Worm (Caenorhabditis elegans) whole organism, L2 larva: Measurements from ENCODE around the gene fbxc-17.
"Not testable (repeated sequence)": the region's sequence is repeated elsewhere in the genome, so short reads cannot be mapped to it uniquely, and the experiment has no call there.

Source experiments
- C34F6.9 ChIP-seq: fragments of 150-350 bp; optimal IDR thresholded peaks from 2 replicates; lab custom pipeline; 2014; ENCODE audit warnings: missing biosample characterization, missing genetic modification characterization
- Y55F3AM.14 ChIP-seq: fragments of 200-800 bp; sonication (Bioruptor generic); optimal IDR thresholded peaks from 2 replicates; lab custom pipeline; 2018; ENCODE audit warnings: mild to moderate bottlenecking, missing genetic modification characterization, missing compliant biosample characterization
- ZK546.5 ChIP-seq: sonication (generic microtip); optimal IDR thresholded peaks from 2 replicates; lab custom pipeline; 2017; ENCODE audit warnings: missing biosample characterization, missing genetic modification characterization
- alr-1 ChIP-seq: fragments of 150-350 bp; optimal IDR thresholded peaks from 2 replicates; lab custom pipeline; 2014; ENCODE audit warnings: missing biosample characterization, missing genetic modification characterization
- aly-2 ChIP-seq: fragments of 150-350 bp; optimal IDR thresholded peaks from 2 replicates; lab custom pipeline; 2014; ENCODE audit warnings: missing biosample characterization, missing genetic modification characterization
- ama-1 ChIP-seq: fragments of 150-350 bp; optimal IDR thresholded peaks from 2 replicates; lab custom pipeline; 2018; ENCODE audit warnings: inconsistent platforms
- ceh-82 ChIP-seq: fragments of 150-350 bp; optimal IDR thresholded peaks from 2 replicates; lab custom pipeline; 2014; ENCODE audit warnings: missing biosample characterization, missing genetic modification characterization
- crh-2 ChIP-seq: sonication (generic microtip); optimal IDR thresholded peaks from 2 replicates; lab custom pipeline; 2017; ENCODE audit warnings: missing biosample characterization, missing genetic modification characterization
- dmd-4 ChIP-seq: sonication (generic microtip); optimal IDR thresholded peaks from 2 replicates; lab custom pipeline; 2017; ENCODE audit warnings: missing biosample characterization, missing genetic modification characterization
- egl-27 ChIP-seq: sonication (generic microtip); optimal IDR thresholded peaks from 3 replicates; lab custom pipeline; 2017; ENCODE audit warnings: missing biosample characterization, missing genetic modification reagents, missing genetic modification characterization
- elt-1 ChIP-seq: fragments of 150-350 bp; optimal IDR thresholded peaks from 2 replicates; lab custom pipeline; 2014; ENCODE audit warnings: missing biosample characterization, missing genetic modification characterization
- elt-3 ChIP-seq: sonication (generic microtip); optimal IDR thresholded peaks from 2 replicates; lab custom pipeline; 2017; ENCODE audit warnings: missing biosample characterization, missing genetic modification characterization
- lin-11 ChIP-seq: fragments of 150-350 bp; sonication (generic microtip); optimal IDR thresholded peaks from 2 replicates; lab custom pipeline; 2014; ENCODE audit warnings: missing biosample characterization, missing genetic modification characterization, inconsistent platforms, mixed read lengths
- lin-13 ChIP-seq: fragments of 150-350 bp; optimal IDR thresholded peaks from 2 replicates; lab custom pipeline; 2014; ENCODE audit warnings: missing biosample characterization, missing genetic modification reagents, missing genetic modification characterization
- mdl-1 ChIP-seq, 2 experiments: fragments of 150-350 bp in 1 of 2; sonication (generic microtip) in 1 of 2; optimal IDR thresholded peaks; 2 replicates each; lab custom pipeline; 2017; ENCODE audit warnings: missing biosample characterization in 2 of 2, missing genetic modification characterization in 2 of 2
- nhr-10 ChIP-seq: sonication (generic microtip); optimal IDR thresholded peaks from 2 replicates; lab custom pipeline; 2017; ENCODE audit warnings: missing biosample characterization, missing genetic modification characterization
- nhr-12 ChIP-seq: fragments of 150-350 bp; optimal IDR thresholded peaks from 2 replicates; lab custom pipeline; 2014; ENCODE audit warnings: missing biosample characterization, missing genetic modification characterization
- nhr-129 ChIP-seq: fragments of 150-350 bp; optimal IDR thresholded peaks from 2 replicates; lab custom pipeline; 2014; ENCODE audit warnings: missing biosample characterization, missing genetic modification characterization
- nhr-237 ChIP-seq: fragments of 150-350 bp; optimal IDR thresholded peaks from 2 replicates; lab custom pipeline; 2014; ENCODE audit warnings: missing biosample characterization, missing genetic modification characterization
- nhr-25 ChIP-seq: fragments of 150-350 bp; sonication (generic microtip); optimal IDR thresholded peaks from 3 replicates; lab custom pipeline; 2014; ENCODE audit warnings: missing biosample characterization, missing genetic modification characterization
- nhr-6 ChIP-seq: fragments of 150-350 bp; optimal IDR thresholded peaks from 2 replicates; lab custom pipeline; 2014; ENCODE audit warnings: missing biosample characterization, missing genetic modification characterization
- nhr-77 ChIP-seq: fragments of 150-350 bp; optimal IDR thresholded peaks from 2 replicates; lab custom pipeline; 2014; ENCODE audit warnings: missing biosample characterization, missing genetic modification characterization
- sem-4 ChIP-seq: fragments of 150-350 bp; optimal IDR thresholded peaks from 2 replicates; lab custom pipeline; 2014; ENCODE audit warnings: missing biosample characterization, missing genetic modification reagents, missing genetic modification characterization
- sma-3 ChIP-seq: sonication (generic microtip); optimal IDR thresholded peaks from 2 replicates; lab custom pipeline; 2016; ENCODE audit warnings: missing genetic modification reagents, missing genetic modification characterization, missing compliant biosample characterization
- sma-9 ChIP-seq, 2 experiments: fragments of 150-350 bp in 1 of 2; sonication (generic microtip) in 1 of 2; optimal IDR thresholded peaks; 2 replicates each; lab custom pipeline; 2014 to 2016; ENCODE audit warnings: missing genetic modification characterization in 2 of 2, mild to moderate bottlenecking in 1 of 2, missing biosample characterization in 1 of 2, missing compliant biosample characterization in 1 of 2, missing genetic modification reagents in 1 of 2, moderate library complexity in 1 of 2
- snpc-4 ChIP-seq: fragments of 150-350 bp; optimal IDR thresholded peaks from 2 replicates; lab custom pipeline; 2014; ENCODE audit warnings: missing biosample characterization, missing genetic modification characterization
- unc-39 ChIP-seq: fragments of 150-350 bp; optimal IDR thresholded peaks from 2 replicates; lab custom pipeline; 2014; ENCODE audit warnings: missing biosample characterization, missing genetic modification characterization
- unc-55 ChIP-seq: fragments of 150-350 bp; sonication (generic microtip); optimal IDR thresholded peaks from 3 replicates; lab custom pipeline; 2014; ENCODE audit warnings: missing biosample characterization, missing genetic modification reagents, missing genetic modification characterization
- zag-1 ChIP-seq: fragments of 150-350 bp; optimal IDR thresholded peaks from 2 replicates; lab custom pipeline; 2014; ENCODE audit warnings: missing biosample characterization, missing genetic modification characterization
- ztf-1 ChIP-seq: fragments of 200-800 bp; sonication (Bioruptor generic); conservative IDR thresholded peaks from 2 replicates; pipeline ENCODE4 v1.3.6; 2022; ENCODE audit warnings: missing genetic modification characterization, missing compliant biosample characterization
- ztf-11 ChIP-seq: sonication (generic microtip); optimal IDR thresholded peaks from 2 replicates; lab custom pipeline; 2017; ENCODE audit warnings: missing biosample characterization, missing genetic modification characterization

The fbxc-17 gene

DNA sequence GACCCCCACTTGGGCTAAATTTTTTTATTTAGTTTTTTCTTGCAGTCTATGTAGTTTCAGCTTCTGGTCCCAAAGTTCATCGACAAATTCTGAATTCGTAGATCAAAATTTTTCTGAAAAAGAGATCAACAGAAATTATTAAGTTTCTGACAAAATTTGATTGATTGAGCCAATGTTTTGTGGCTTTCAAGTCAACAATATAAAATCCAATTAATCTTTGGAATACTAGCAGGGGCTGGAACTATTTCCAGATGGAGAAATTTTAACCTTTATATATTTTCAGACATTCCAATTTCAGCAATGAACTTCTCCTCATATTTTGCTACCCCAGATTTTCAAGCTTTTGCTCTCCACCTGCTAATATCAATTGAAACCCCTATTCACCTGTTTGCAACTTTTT lies 3.8 kb upstream of the fbxc-17 start, which contains the start of gene srh-274:
Gene srh-274, plus strand, starts transcription at position 301 of the 400 bp plus-strand sequence.
- TF ChIP-seq snpc-4 (tag; lab: Kevin White, UChicago) (no peak), ztf-11 (tag; lab: Kevin White, UChicago) (no peak)
- TF ChIP-seq, all 48 proteins: peak for 0

DNA sequence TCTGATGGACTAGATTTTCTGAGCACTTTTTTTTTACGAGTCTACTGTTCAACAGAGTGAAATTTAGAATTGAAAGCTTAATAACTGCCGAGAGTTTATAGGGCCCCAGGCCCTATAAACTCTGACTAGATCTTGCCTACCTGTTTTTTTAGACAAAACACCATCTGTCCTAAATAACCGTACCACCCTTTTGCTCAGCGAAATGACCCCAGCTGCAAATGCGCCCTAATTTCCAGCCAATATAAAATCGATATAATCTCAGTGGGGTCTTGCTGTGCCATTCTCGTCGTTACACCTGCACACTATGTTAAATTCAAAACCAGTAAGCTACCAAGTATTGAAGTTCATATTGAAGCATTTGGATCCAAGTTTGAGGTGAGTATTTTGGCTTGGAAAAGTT lies 5.0 kb downstream of the fbxc-17 start, which contains the start of gene fbxc-14:
Gene fbxc-14, plus strand, starts transcription at position 301 of the 400 bp plus-strand sequence.
- TF ChIP-seq nhr-237 (no peak), ZK546.5 (tag; lab: Kevin White, UChicago) (no peak), elt-1 (tag; lab: Kevin White, UChicago) (no peak), Y55F3AM.14 (GFP tag; lab: Kevin White, UChicago) (no peak), nhr-6 (tag; lab: Kevin White, UChicago) (no peak), dmd-4 (tag; lab: Kevin White, UChicago) (no peak), nhr-10 (tag; lab: Kevin White, UChicago) (no peak), snpc-4 (tag; lab: Kevin White, UChicago) (no peak), mdl-1 (tag; optimal IDR thresholded peaks at IDR 0.05; lab: Kevin White, UChicago) (no peak), alr-1 (no peak), unc-55 (GFP tag; lab: Kevin White, UChicago) (no peak), nhr-77 (tag; lab: Kevin White, UChicago) (no peak), unc-39 (tag; lab: Kevin White, UChicago) (no peak), sma-9 (GFP tag; optimal IDR thresholded peaks at IDR 0.05; lab: Kevin White, UChicago) (no peak), sma-9 (tag; optimal IDR thresholded peaks at IDR 0.05; lab: Kevin White, UChicago) (no peak), ceh-82 (tag; lab: Kevin White, UChicago) (no peak)

DNA sequence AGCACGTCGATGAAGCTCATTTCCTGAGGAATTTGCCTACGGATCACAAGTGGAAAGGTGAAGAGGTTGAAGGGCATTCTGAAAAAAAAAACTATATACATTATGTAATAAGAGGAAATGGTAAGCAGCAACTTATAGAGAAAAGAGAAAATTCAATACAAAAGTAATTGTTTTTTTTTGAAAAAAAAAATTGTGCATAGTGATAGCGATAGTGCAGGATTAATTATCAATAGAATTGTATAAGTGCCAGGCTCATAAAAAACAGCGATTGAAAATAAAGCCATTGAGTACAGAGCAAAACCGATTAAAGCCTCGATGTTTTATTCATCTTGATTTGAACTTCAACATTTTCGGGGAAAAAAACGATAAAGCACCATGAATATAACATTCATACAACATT lies 6.2 kb downstream of the fbxc-17 start, which contains the start of gene C32B5.15:
Gene C32B5.15, minus strand, starts transcription at position 101 of the 400 bp plus-strand sequence.
- TF ChIP-seq C34F6.9 (tag; lab: Kevin White, UChicago) (no peak), aly-2 (tag; lab: Kevin White, UChicago) (no peak), ZK546.5 (tag; lab: Kevin White, UChicago) (no peak), zag-1 (no peak), elt-3 (tag; lab: Kevin White, UChicago) (no peak), lin-13 (no peak), crh-2 (tag; lab: Kevin White, UChicago) (no peak), alr-1 (no peak), sem-4 (tag; lab: Kevin White, UChicago) (no peak), elt-1 (tag; lab: Kevin White, UChicago) (no peak), nhr-25 (no peak), nhr-129 (no peak), egl-27 (tag; lab: Kevin White, UChicago) (no peak), snpc-4 (tag; lab: Kevin White, UChicago) (no peak)
- TF ChIP-seq, all 48 proteins: peak for 0

DNA sequence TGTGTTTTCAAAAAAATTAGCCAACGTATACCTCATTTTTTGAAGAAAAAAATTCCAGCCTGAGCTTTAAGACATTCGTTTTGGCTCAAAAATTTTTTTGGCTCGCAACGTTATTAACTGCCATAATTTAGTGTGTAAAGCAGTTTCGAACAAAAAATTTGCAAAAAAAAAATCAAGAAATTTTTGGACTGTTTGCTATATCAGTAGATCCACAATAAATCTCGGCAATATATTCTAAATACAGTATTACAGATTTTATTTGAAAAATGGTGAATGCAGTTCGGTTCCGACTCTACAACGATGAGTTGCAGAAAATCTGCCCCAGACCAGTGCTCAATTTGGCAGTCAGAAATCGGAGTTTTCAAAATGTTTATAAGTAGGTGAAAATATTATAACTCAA lies 10.9 kb downstream of the fbxc-17 start, which contains the start of gene C32B5.6:
Gene C32B5.6, plus strand, starts transcription at position 301 of the 400 bp plus-strand sequence.
- not testable (repeated sequence) for TF ChIP-seq sma-3; ztf-11 (tag; lab: Kevin White, UChicago); ama-1 (lab: Kevin White, UChicago)
- TF ChIP-seq, all 48 proteins: peak for 0; not testable (repeated sequence) for 48

DNA sequence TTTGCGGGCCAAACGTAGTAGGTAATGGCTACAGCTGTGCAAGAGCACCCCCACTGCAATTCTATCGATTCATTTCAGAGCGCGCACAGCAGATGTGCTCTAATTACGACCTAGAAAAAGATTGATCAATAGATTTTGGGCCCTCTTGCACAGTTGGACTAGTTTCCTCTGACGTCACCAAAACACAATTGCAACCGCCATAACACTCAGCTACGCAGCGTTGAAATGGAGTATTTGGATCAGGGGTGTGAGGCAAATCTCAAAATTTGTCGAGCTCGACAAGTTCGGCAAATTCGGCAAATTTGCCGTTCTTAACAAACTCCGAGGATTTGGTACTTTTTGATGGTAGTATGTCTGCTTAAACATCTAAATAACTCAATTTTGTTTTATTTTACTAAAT lies 12.1 kb downstream of the fbxc-17 start, which contains the start of gene fbxc-18:
Gene fbxc-18, minus strand, starts transcription at position 101 of the 400 bp plus-strand sequence.
- not testable (repeated sequence) for TF ChIP-seq nhr-12; alr-1; ztf-11 (tag; lab: Kevin White, UChicago)

DNA sequence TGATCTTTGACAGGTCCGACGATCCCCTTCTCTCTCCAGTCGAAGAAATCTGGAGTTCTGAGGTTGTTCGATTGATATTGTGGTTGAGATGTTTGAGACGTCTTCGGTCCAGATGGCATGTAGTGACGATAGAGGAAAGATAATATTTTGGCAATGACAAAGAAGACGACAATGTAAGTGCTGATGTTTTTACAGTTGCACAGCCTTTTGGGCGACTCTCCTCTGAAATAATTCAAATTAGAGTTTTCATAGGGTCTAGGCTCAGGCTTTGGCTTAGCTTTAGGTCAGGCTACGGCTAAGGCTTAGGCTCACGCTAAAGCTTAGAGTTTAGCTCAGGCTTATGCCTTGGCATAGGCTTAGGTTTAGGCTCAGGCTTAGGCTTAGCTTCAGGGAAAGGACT lies 17.1 kb downstream of the fbxc-17 start, which contains the start of gene C32B5.13:
Gene C32B5.13, minus strand, starts transcription at position 101 of the 400 bp plus-strand sequence.
- TF ChIP-seq ztf-1 (GFP tag; lab: Robert Waterston, UW) (no peak), lin-11 (tag; lab: Kevin White, UChicago) (no peak), dmd-4 (tag; lab: Kevin White, UChicago) (no peak), ztf-11 (tag; lab: Kevin White, UChicago) (no peak)
